Fruit fly (Drosophila melanogaster): ENCODE data around the gene Prp6.

DNA sequence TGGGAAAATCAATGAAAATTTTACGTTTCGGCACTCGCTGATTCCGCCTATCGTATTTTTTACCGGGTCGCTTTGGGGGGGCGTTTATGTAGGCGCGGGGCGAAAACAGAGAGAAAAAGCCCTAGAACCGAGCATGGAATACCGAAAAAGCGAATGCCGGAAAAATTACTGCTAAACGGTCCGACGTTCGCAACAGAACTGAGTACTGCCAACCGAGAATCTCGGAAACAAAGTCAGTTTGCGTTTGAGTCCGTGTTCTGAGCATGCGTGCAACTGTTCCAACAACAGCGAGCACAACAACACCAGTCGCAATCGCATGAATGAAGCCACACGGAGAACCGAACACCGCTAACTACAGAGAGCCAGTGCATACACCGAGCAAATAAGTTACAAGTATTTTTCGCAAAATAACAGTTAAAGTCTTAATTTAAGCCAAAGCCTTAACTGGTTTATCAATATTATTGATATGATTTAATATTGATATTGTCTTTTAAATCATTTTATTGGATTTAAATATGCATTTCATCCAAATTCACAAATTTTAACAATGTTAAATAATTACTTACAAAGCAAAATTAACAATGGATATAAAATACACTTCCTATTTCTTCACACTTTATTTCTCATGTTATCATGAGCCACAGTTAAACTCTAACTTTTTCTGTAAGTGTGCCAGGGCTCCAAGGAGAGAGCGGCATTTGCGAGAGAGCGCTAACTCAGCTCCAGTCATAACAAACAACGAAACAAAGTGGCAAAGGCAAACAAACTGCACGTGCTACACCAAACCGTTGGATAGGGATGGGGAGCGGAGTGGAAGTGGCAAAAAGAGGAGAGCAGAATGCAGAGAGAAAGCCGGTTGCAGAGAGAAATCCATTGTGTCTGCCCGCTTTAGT is 14.6 kb upstream of the Prp6 start, which contains the start of gene CG3961:
- TF ChIP-seq CG8478 (optimal IDR thresholded peaks at IDR 0.05) (no peak), psq (optimal IDR thresholded peaks at IDR 0.05) (no peak), EcR (GFP tag; optimal IDR thresholded peaks at IDR 0.05) (no peak), pan (optimal IDR thresholded peaks at IDR 0.05) (no peak), usp (GFP tag; optimal IDR thresholded peaks at IDR 0.05) (no peak), Dll (optimal IDR thresholded peaks at IDR 0.05) (no peak)

All from whole organism.